Fruit fly (Drosophila melanogaster) whole organism, larva: ENCODE results near the gene CG15725.

Experiments used
- noc ChIP-seq: fragments of 200-800 bp; sonication (Bioruptor generic); optimal IDR thresholded peaks from 3 replicates; lab custom pipeline; 2019; ENCODE audit warnings: missing biosample characterization, mild to moderate bottlenecking, missing genetic modification characterization, moderate library complexity

CG15725 gene

dm6 chrX:12737057-12737734, 31.5 kb downstream of the CG15725 start:
- TF ChIP-seq noc (tag; lab: Kevin White, UChicago), result peak; percentile 49

- TF ChIP-seq noc (tag; lab: Kevin White, UChicago), result peak; percentile 79
Observed at dm6 chrX:12737735-12738390, 32.2 kb downstream of the CG15725 start.

- peak; percentile 55 for TF ChIP-seq noc (tag; lab: Kevin White, UChicago)
Observed at dm6 chrX:12739047-12739446, 33.4 kb downstream of the CG15725 start.

dm6 chrX:12739789-12740188, 34.1 kb downstream of the CG15725 start:
- no peak for TF ChIP-seq noc (tag; lab: Kevin White, UChicago)

dm6 chrX:12740441-12740840, 34.8 kb downstream of the CG15725 start:
- no peak for TF ChIP-seq noc (tag; lab: Kevin White, UChicago)

dm6 chrX:12741914-12742650, 36.4 kb downstream of the CG15725 start, which contains the start of gene Smr:
Gene Smr (minus strand): TSS chrX:12742618.
- TF ChIP-seq noc (tag; lab: Kevin White, UChicago), result no peak

- no peak for TF ChIP-seq noc (tag; lab: Kevin White, UChicago)
Observed at dm6 chrX:12742651-12743020, 37.0 kb downstream of the CG15725 start.

dm6 chrX:12743296-12743695, 37.6 kb downstream of the CG15725 start:
- no peak for TF ChIP-seq noc (tag; lab: Kevin White, UChicago)

dm6 chrX:12744026-12744688, 38.5 kb downstream of the CG15725 start, which contains the start of gene CG4004:
Gene CG4004 (plus strand): TSS chrX:12744212.
- TF ChIP-seq noc (tag; lab: Kevin White, UChicago), result no peak

- no peak for TF ChIP-seq noc (tag; lab: Kevin White, UChicago)
Observed at dm6 chrX:12745117-12745516, 39.5 kb downstream of the CG15725 start.

- TF ChIP-seq noc (tag; lab: Kevin White, UChicago), result peak; percentile 68
Observed at dm6 chrX:12747746-12748710, 42.4 kb downstream of the CG15725 start.

dm6 chrX:12748967-12749366, 43.3 kb downstream of the CG15725 start:
- TF ChIP-seq noc (tag; lab: Kevin White, UChicago), result no peak

dm6 chrX:12749891-12750581, 44.4 kb downstream of the CG15725 start:
- TF ChIP-seq noc (tag; lab: Kevin White, UChicago), result peak; percentile 34

dm6 chrX:12750582-12750927, 44.9 kb downstream of the CG15725 start:
- TF ChIP-seq noc (tag; lab: Kevin White, UChicago), result no peak
